Worm (Caenorhabditis elegans): ENCODE results near the gene R10E12.2.

ce11 chrIII:9986827-9987429 is 13.3 kb upstream of the R10E12.2 start, which contains the start of gene C05B5.12:
- TF ChIP-seq him-1 (tag; optimal IDR thresholded peaks at IDR 0.05) (no peak), dao-5 (tag; optimal IDR thresholded peaks at IDR 0.05) (no peak)
